Fruit fly (Drosophila melanogaster): ENCODE results near the gene Rel.

Rel gene

DNA sequence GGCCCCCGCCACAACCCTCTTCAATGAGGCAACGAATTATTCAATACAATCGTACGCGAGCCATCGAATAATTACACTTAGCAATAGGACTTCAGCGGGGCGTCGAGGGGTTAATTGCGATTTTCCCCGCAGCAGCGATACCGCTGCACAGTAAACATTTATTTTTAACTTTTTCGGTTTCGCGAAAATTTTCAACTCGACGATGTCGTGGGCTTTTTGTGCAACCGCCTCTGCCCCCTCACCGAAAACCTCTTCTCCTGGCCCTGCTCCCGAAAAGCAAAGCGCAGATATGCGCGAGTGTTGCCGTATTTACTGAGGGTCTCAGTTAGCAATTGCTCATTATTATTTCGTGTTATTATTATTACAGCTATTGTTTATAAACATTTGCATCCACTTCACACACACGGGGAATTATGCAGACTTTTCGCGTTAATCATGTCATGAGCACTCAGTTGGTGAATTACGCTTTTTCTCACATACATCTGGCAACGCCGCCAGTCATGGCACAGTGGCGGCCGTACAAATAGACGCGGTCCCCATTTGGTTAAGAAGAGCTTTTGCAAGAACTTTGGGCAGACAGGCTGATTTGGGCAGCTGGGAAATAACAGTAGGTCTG is 33.9 kb downstream of the Rel start (continued):
- peak; percentile 63 for TF ChIP-seq cwo (GFP tag; optimal IDR thresholded peaks at IDR 0.05)
- no peak for TF ChIP-seq CG10431 (GFP tag; optimal IDR thresholded peaks at IDR 0.05)
- peak; percentile 63 for TF ChIP-seq pho (GFP tag; optimal IDR thresholded peaks at IDR 0.05)
- TF ChIP-seq mld (GFP tag; IDR thresholded peaks at IDR 0.05; ENCODE audit: partially characterized antibody): no peak
- TF ChIP-seq CG16813 (GFP tag; IDR thresholded peaks at IDR 0.05; ENCODE audit: partially characterized antibody): no peak
- TF ChIP-seq D (optimal IDR thresholded peaks at IDR 0.05): no peak
- TF ChIP-seq D (GFP tag; optimal IDR thresholded peaks at IDR 0.05): no peak
- no peak for TF ChIP-seq cg (GFP tag; optimal IDR thresholded peaks at IDR 0.05)
- TF ChIP-seq CG15601 (tag; optimal IDR thresholded peaks at IDR 0.05): peak; percentile 28
- TF ChIP-seq CoRest (tag; optimal IDR thresholded peaks at IDR 0.05): peak; percentile 60
- no peak for TF ChIP-seq CG10959 (GFP tag; IDR thresholded peaks at IDR 0.05)
- TF ChIP-seq tap (tag; optimal IDR thresholded peaks at IDR 0.05): no peak
- no peak for TF ChIP-seq Hr51 (GFP tag; optimal IDR thresholded peaks at IDR 0.05)
- peak; percentile 9 for TF ChIP-seq CG6765 (GFP tag; optimal IDR thresholded peaks at IDR 0.05)
- no peak for TF ChIP-seq CG15696 (tag; optimal IDR thresholded peaks at IDR 0.05)
- TF ChIP-seq Ets65A (GFP tag): peak; percentile 78
- no peak for TF ChIP-seq CG33557 (GFP tag; optimal IDR thresholded peaks at IDR 0.05)
- no peak for TF ChIP-seq CG4360 (GFP tag; IDR thresholded peaks at IDR 0.05)
- peak; percentile 33 for TF ChIP-seq dmrt11E (tag; optimal IDR thresholded peaks at IDR 0.05)
- TF ChIP-seq D19B (GFP tag; optimal IDR thresholded peaks at IDR 0.05): no peak
- no peak for TF ChIP-seq ac (GFP tag; optimal IDR thresholded peaks at IDR 0.05)
- peak; percentile 34 for TF ChIP-seq crc (GFP tag; optimal IDR thresholded peaks at IDR 0.05)
- TF ChIP-seq oc (tag; optimal IDR thresholded peaks at IDR 0.05): no peak
- TF ChIP-seq ATbp (GFP tag; optimal IDR thresholded peaks at IDR 0.05): no peak
- no peak for TF ChIP-seq h (optimal IDR thresholded peaks at IDR 0.05)
- peak; percentile 31 for TF ChIP-seq caup (GFP tag; optimal IDR thresholded peaks at IDR 0.05; ENCODE audit: severe bottlenecking)
- TF ChIP-seq Poxn (GFP tag; IDR thresholded peaks at IDR 0.05): no peak
- peak; percentile 50 for TF ChIP-seq dm (GFP tag; optimal IDR thresholded peaks at IDR 0.05)
- TF ChIP-seq B-H1 (GFP tag; IDR thresholded peaks at IDR 0.05): no peak; the same call in 2 of the 3 replicates
- no peak for TF ChIP-seq bowl (GFP tag; IDR thresholded peaks at IDR 0.05)
- TF ChIP-seq CG7556 (GFP tag; optimal IDR thresholded peaks at IDR 0.05): peak; percentile 66
- peak; percentile 46; the same call in 1 of the 2 replicates for TF ChIP-seq Scr (GFP tag; IDR thresholded peaks at IDR 0.05; ENCODE audit: partially characterized antibody)
- TF ChIP-seq CG4404 (GFP tag; IDR thresholded peaks at IDR 0.05): 0 out of 2 replicates have a peak, but pooled peaks have one; percentile 17
- no peak for TF ChIP-seq hbn (GFP tag; IDR thresholded peaks at IDR 0.05; ENCODE audit: partially characterized antibody)
- TF ChIP-seq Asciz (GFP tag; optimal IDR thresholded peaks at IDR 0.05): no peak
- TF ChIP-seq CG4328 (GFP tag; optimal IDR thresholded peaks at IDR 0.05): peak; percentile 12
- 0 out of 2 replicates have a peak, but pooled peaks have one; percentile 23 for TF ChIP-seq Dref (GFP tag; IDR thresholded peaks at IDR 0.05)
- TF ChIP-seq Taf1 (GFP tag; IDR thresholded peaks at IDR 0.05): no peak
- TF ChIP-seq CG18011 (GFP tag; optimal IDR thresholded peaks at IDR 0.05): peak; percentile 21
- TF ChIP-seq CG15269 (tag; optimal IDR thresholded peaks at IDR 0.05): no peak
- TF ChIP-seq CG13894 (tag; optimal IDR thresholded peaks at IDR 0.05): no peak
- no peak for TF ChIP-seq CG16815 (GFP tag; optimal IDR thresholded peaks at IDR 0.05)
- TF ChIP-seq ato (GFP tag; IDR thresholded peaks at IDR 0.05; ENCODE audit: partially characterized antibody): no peak
- peak; percentile 53; the same call in 1 of the 2 replicates for TF ChIP-seq slbo (GFP tag; IDR thresholded peaks at IDR 0.05)
- TF ChIP-seq Dip3 (GFP tag; optimal IDR thresholded peaks at IDR 0.05): peak; percentile 58
- TF ChIP-seq CG2678 (tag; optimal IDR thresholded peaks at IDR 0.05): no peak
- TF ChIP-seq Gsc (GFP tag; IDR thresholded peaks at IDR 0.05): no peak
- no peak for TF ChIP-seq wdn (GFP tag; IDR thresholded peaks at IDR 0.05)
- TF ChIP-seq Mad (GFP tag; optimal IDR thresholded peaks at IDR 0.05): peak; percentile 66
